Fruit fly (Drosophila melanogaster): ENCODE data around the gene CG1208.

CG1208 gene

dm6 chr3R:5861218-5861902 lies 29.9 kb downstream of the CG1208 start (continued):
- TF ChIP-seq CG2116 (GFP tag; optimal IDR thresholded peaks at IDR 0.05) (no peak), E2f2 (GFP tag; IDR thresholded peaks at IDR 0.05) (no peak), jigr1 (GFP tag; IDR thresholded peaks at IDR 0.05) (no peak), CG1529 (GFP tag; optimal IDR thresholded peaks at IDR 0.05) (no peak), CG6175 (GFP tag; IDR thresholded peaks at IDR 0.05) (no peak), Meics (GFP tag; optimal IDR thresholded peaks at IDR 0.05) (peak; percentile 77), Dref (GFP tag; IDR thresholded peaks at IDR 0.05) (no peak), CG10147 (GFP tag; optimal IDR thresholded peaks at IDR 0.05) (peak; percentile 13), nom (GFP tag; optimal IDR thresholded peaks at IDR 0.05) (no peak), CG6689 (GFP tag; IDR thresholded peaks at IDR 0.05) (no peak), CG9437 (GFP tag; optimal IDR thresholded peaks at IDR 0.05) (peak; percentile 89), HmgD (GFP tag; optimal IDR thresholded peaks at IDR 0.05) (no peak), CG2120 (GFP tag; optimal IDR thresholded peaks at IDR 0.05) (peak; percentile 74), Sin3A (optimal IDR thresholded peaks at IDR 0.05) (no peak), lilli (GFP tag; optimal IDR thresholded peaks at IDR 0.05) (peak; percentile 53), MBD-R2 (GFP tag; IDR thresholded peaks at IDR 0.05) (peak; percentile 44; the same call in 1 of the 2 replicates), CG15073 (GFP tag; optimal IDR thresholded peaks at IDR 0.05) (no peak), CG14014 (GFP tag; IDR thresholded peaks at IDR 0.05) (peak; percentile 44), prd (optimal IDR thresholded peaks at IDR 0.05) (no peak), prd (GFP tag; IDR thresholded peaks at IDR 0.05) (peak; percentile 25; the same call in 2 of the 3 replicates), shn (GFP tag; optimal IDR thresholded peaks at IDR 0.05) (peak; percentile 7), Mad (GFP tag; optimal IDR thresholded peaks at IDR 0.05) (no peak), sens (GFP tag) (peak; percentile 78), CG8478 (optimal IDR thresholded peaks at IDR 0.05) (no peak), Sox100B (GFP tag; optimal IDR thresholded peaks at IDR 0.05) (peak; percentile 44), CG7786 (GFP tag; optimal IDR thresholded peaks at IDR 0.05) (peak; percentile 21), CoRest (tag; optimal IDR thresholded peaks at IDR 0.05) (peak; percentile 47), CG3847 (GFP tag; IDR thresholded peaks at IDR 0.05) (peak; percentile 4; the same call in 1 of the 2 replicates), Dll (GFP tag; IDR thresholded peaks at IDR 0.05; ENCODE audit: partially characterized antibody) (no peak), CG17186 (GFP tag; optimal IDR thresholded peaks at IDR 0.05) (no peak), NC2α (GFP tag; optimal IDR thresholded peaks at IDR 0.05) (no peak), Sry-β (GFP tag; optimal IDR thresholded peaks at IDR 0.05) (no peak), pan (optimal IDR thresholded peaks at IDR 0.05) (no peak), pan (GFP tag; optimal IDR thresholded peaks at IDR 0.05 in 1 of 2, IDR thresholded peaks at IDR 0.05 in 1 of 2) (peak in 1 of 2 experiments; percentile 13), abd-A (tag; optimal IDR thresholded peaks at IDR 0.05) (no peak), CG17912 (GFP tag; optimal IDR thresholded peaks at IDR 0.05) (no peak), CG8388 (GFP tag; optimal IDR thresholded peaks at IDR 0.05) (no peak), sr (GFP tag; IDR thresholded peaks at IDR 0.05) (no peak), eyg (GFP tag; optimal IDR thresholded peaks at IDR 0.05) (peak; percentile 8), CG16815 (GFP tag; optimal IDR thresholded peaks at IDR 0.05) (peak; percentile 52), Hey (tag; optimal IDR thresholded peaks at IDR 0.05) (no peak), gem (tag; optimal IDR thresholded peaks at IDR 0.05) (peak; percentile 48), slou (GFP tag; optimal IDR thresholded peaks at IDR 0.05) (peak; percentile 22), CG1233 (GFP tag; optimal IDR thresholded peaks at IDR 0.05) (peak; percentile 44), ems (GFP tag; optimal IDR thresholded peaks at IDR 0.05) (peak; percentile 3), ci (GFP tag; IDR thresholded peaks at IDR 0.05) (no peak), vvl (GFP tag; IDR thresholded peaks at IDR 0.05) (no peak; the same call in 1 of the 2 replicates), CG17385 (GFP tag; optimal IDR thresholded peaks at IDR 0.05) (no peak), HLH3B (GFP tag; IDR thresholded peaks at IDR 0.05) (no peak), Pdp1 (GFP tag; optimal IDR thresholded peaks at IDR 0.05) (peak in 1 of 2 experiments; percentile 48), Antp (GFP tag; optimal IDR thresholded peaks at IDR 0.05) (peak; percentile 32), CG18619 (GFP tag; optimal IDR thresholded peaks at IDR 0.05) (peak; percentile 67)
